Fruit fly (Drosophila melanogaster) whole organism, wandering third instar larva: ENCODE data around the gene CG33223.
A peak's percentile ranks its signal among the peaks of the same experiment; 100 is the strongest.

Experiments
- Abd-B ChIP-seq: fragments of >200 bp; optimal IDR thresholded peaks from 2 replicates; lab custom pipeline; 2017; ENCODE audit warnings: missing biosample characterization, missing genetic modification characterization
- CG32264 ChIP-seq: fragments of 200-800 bp; sonication (Bioruptor generic); optimal IDR thresholded peaks from 2 replicates; lab custom pipeline; 2016; ENCODE audit warnings: missing biosample characterization, missing genetic modification characterization
- CG9705 ChIP-seq: fragments of 200-800 bp; sonication (Bioruptor generic); optimal IDR thresholded peaks from 2 replicates; lab custom pipeline; 2018; ENCODE audit warnings: missing biosample characterization, mild to moderate bottlenecking, missing genetic modification characterization
- CrebA ChIP-seq: fragments of 200-800 bp; sonication (Bioruptor generic); optimal IDR thresholded peaks from 2 replicates; lab custom pipeline; 2016; ENCODE audit warnings: missing biosample characterization, mild to moderate bottlenecking, missing genetic modification characterization, borderline replicate concordance
- Dfd ChIP-seq: fragments of >200 bp; optimal IDR thresholded peaks from 2 replicates; lab custom pipeline; 2017; ENCODE audit warnings: missing biosample characterization, missing genetic modification characterization
- GATAd ChIP-seq: sonication (Bioruptor generic); optimal IDR thresholded peaks from 2 replicates; lab custom pipeline; 2016; ENCODE audit warnings: missing biosample characterization, missing genetic modification characterization
- HLH106 ChIP-seq: fragments of 200-800 bp; optimal IDR thresholded peaks from 3 replicates; lab custom pipeline; 2019; ENCODE audit warnings: missing biosample characterization, mild to moderate bottlenecking, missing genetic modification characterization, moderate library complexity
- Hr78 ChIP-seq: fragments of >200 bp; optimal IDR thresholded peaks from 2 replicates; lab custom pipeline; 2017; ENCODE audit warnings: missing biosample characterization, missing genetic modification characterization
- Jra ChIP-seq: sonication (Bioruptor generic); optimal IDR thresholded peaks from 2 replicates; lab custom pipeline; 2016; ENCODE audit warnings: missing biosample characterization, missing genetic modification characterization
- Myc ChIP-seq: fragments of >200 bp; optimal IDR thresholded peaks from 2 replicates; lab custom pipeline; 2017
- N ChIP-seq: fragments of >200 bp; optimal IDR thresholded peaks from 2 replicates; lab custom pipeline; 2018; ENCODE audit warnings: missing biosample characterization, missing external identifiers, missing genetic modification characterization
- Rel ChIP-seq, 2 experiments: fragments of 200-800 bp; sonication (Bioruptor generic) in 1 of 2; optimal IDR thresholded peaks; 2 replicates in 1 of 2; 3 replicates in 1 of 2; lab custom pipeline; 2016 to 2019; ENCODE audit warnings: mild to moderate bottlenecking in 2 of 2, missing biosample characterization in 2 of 2, missing genetic modification characterization in 2 of 2, moderate library complexity in 1 of 2
- Sp1 ChIP-seq: fragments of 200-800 bp; sonication (Bioruptor generic); optimal IDR thresholded peaks from 3 replicates; lab custom pipeline; 2019; ENCODE audit warnings: missing biosample characterization, mild to moderate bottlenecking, missing genetic modification characterization, moderate library complexity
- Vsx2 ChIP-seq: fragments of 200-300, 225-300 bp; sonication (Bioruptor generic); optimal IDR thresholded peaks from 2 replicates; lab custom pipeline; 2018; ENCODE audit warnings: missing biosample characterization, missing genetic modification characterization; ENCODE audit not compliant: partially characterized antibody
- br ChIP-seq: fragments of 200-800 bp; sonication (Bioruptor generic); optimal IDR thresholded peaks from 2 replicates; lab custom pipeline; 2016; ENCODE audit warnings: missing biosample characterization, missing genetic modification characterization
- brk ChIP-seq: fragments of 200-800 bp; sonication (Bioruptor generic); optimal IDR thresholded peaks from 2 replicates; lab custom pipeline; 2016; ENCODE audit warnings: missing biosample characterization, mild to moderate bottlenecking, missing genetic modification characterization
- dl ChIP-seq, 2 experiments: fragments of 175-275, 200-275 bp in 1 of 2; fragments of 200-275 bp in 1 of 2; sonication (Bioruptor generic); optimal IDR thresholded peaks; lab custom pipeline; 2018; ENCODE audit warnings: mild to moderate bottlenecking in 2 of 2, missing biosample characterization in 2 of 2, missing genetic modification characterization in 2 of 2, moderate library complexity in 2 of 2; ENCODE audit not compliant: partially characterized antibody in 2 of 2, insufficient read depth in 1 of 2
- dmrt93B ChIP-seq: fragments of 200-800 bp; sonication (Bioruptor generic); optimal IDR thresholded peaks from 2 replicates; lab custom pipeline; 2018; ENCODE audit warnings: missing biosample characterization, mild to moderate bottlenecking, missing genetic modification characterization
- dsf ChIP-seq: sonication (Bioruptor generic); optimal IDR thresholded peaks from 2 replicates; lab custom pipeline; 2016; ENCODE audit warnings: missing biosample characterization, missing genetic modification characterization, borderline replicate concordance
- foxo ChIP-seq, 2 experiments: fragments of 200-800 bp; sonication (Bioruptor generic); optimal IDR thresholded peaks; 2 replicates in 1 of 2; 3 replicates in 1 of 2; lab custom pipeline; 2016 to 2017; ENCODE audit warnings: missing biosample characterization in 2 of 2, missing genetic modification characterization in 2 of 2
- fru ChIP-seq: fragments of 200-800 bp; sonication (Bioruptor generic); optimal IDR thresholded peaks from 3 replicates; lab custom pipeline; 2016; ENCODE audit warnings: missing biosample characterization, mild to moderate bottlenecking, missing genetic modification characterization
- lola ChIP-seq: fragments of >200 bp; optimal IDR thresholded peaks from 2 replicates; lab custom pipeline; 2017; ENCODE audit warnings: missing biosample characterization, missing genetic modification characterization
- pan ChIP-seq: fragments of >200 bp; optimal IDR thresholded peaks from 2 replicates; lab custom pipeline; 2017
- psq ChIP-seq: fragments of 200-800 bp; sonication (Bioruptor generic); optimal IDR thresholded peaks from 3 replicates; lab custom pipeline; 2017; ENCODE audit warnings: missing biosample characterization, mild to moderate bottlenecking, missing genetic modification characterization, moderate library complexity
- rgr ChIP-seq: fragments of 200-800 bp; sonication (Bioruptor generic); optimal IDR thresholded peaks from 3 replicates; lab custom pipeline; 2016; ENCODE audit warnings: missing biosample characterization, mild to moderate bottlenecking, missing genetic modification characterization
- usp ChIP-seq: fragments of >200 bp; optimal IDR thresholded peaks from 2 replicates; lab custom pipeline; 2017; ENCODE audit warnings: missing biosample characterization, missing genetic modification characterization
- woc ChIP-seq: sonication (Bioruptor generic); optimal IDR thresholded peaks from 2 replicates; lab custom pipeline; 2016; ENCODE audit warnings: missing biosample characterization, mild to moderate bottlenecking, missing genetic modification characterization

CG33223 gene

DNA sequence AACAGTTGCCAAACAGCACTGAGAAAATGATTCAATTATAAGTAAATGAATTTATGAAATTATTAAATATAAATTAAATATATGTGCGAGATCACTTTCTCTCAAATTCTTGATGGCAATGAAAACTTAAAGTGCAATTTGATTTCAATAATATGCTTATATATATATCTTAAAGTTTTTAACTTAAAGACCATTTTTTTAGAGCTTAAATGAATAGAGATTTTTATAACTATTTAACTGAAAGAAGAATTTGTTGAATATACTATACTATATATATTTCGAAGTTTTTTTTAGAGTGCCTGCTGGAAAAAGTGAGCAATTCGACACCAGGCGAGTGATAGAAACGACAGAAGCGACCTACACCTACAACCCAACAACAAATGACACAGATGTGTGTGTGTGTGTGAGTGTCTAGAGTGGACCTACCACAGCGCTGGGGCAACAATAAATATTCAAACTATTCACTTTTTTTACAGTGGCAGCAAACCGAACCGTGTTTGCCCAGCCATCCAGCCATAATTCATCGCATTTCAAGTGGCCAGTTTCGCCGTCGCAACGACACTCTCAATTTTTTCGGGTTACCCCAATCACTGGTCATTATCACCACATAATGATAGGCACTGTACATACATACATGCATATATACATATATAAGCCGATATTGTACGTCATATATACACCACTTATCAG lies 38.7 kb downstream of the CG33223 start:
- TF ChIP-seq HLH106 (tag; lab: Kevin White, UChicago) (peak; percentile 5), Abd-B (GFP tag; lab: Kevin White, UChicago) (no peak), Sp1 (GFP tag; lab: Kevin White, UChicago) (peak; percentile 9), dl (GFP tag; optimal IDR thresholded peaks at IDR 0.05; lab: Kevin White, UChicago; ENCODE audit: insufficient read depth in 1 of 2, partially characterized antibody in 2 of 2) (no peak), brk (GFP tag; lab: Kevin White, UChicago) (no peak), woc (GFP tag; lab: Kevin White, UChicago) (no peak), Hr78 (no peak)

DNA sequence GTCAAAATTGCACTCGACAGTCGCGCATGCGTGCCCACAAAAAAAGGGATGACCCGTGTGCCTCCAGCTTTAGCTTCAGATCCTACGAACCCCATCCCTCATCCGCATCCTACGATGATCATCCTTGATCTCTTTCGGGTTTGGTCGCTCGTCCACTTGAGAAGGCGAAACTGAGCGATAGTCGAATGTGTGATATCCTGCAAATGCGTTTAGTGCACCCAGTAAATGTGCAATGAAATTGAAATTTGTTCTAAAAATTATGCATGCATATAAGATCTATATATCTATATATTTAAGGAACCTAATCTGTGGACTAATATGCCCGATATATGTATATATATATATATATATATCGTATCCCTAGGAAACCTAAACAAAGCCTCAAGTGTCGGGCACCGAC lies 39.4 kb downstream of the CG33223 start:
- TF ChIP-seq Sp1 (GFP tag; lab: Kevin White, UChicago) (no peak), dmrt93B (GFP tag; lab: Kevin White, UChicago) (no peak), Jra (GFP tag; lab: Kevin White, UChicago) (no peak), CrebA (GFP tag; lab: Kevin White, UChicago) (no peak), N (no peak), Vsx2 (GFP tag; lab: Kevin White, UChicago) (no peak), dsf (GFP tag; lab: Kevin White, UChicago) (no peak), Dfd (GFP tag; lab: Kevin White, UChicago) (no peak), rgr (GFP tag; lab: Kevin White, UChicago) (no peak), pan (lab: Kevin White, UChicago) (no peak), Rel (GFP tag; optimal IDR thresholded peaks at IDR 0.05; lab: Kevin White, UChicago) (no peak), Rel (tag; optimal IDR thresholded peaks at IDR 0.05; lab: Kevin White, UChicago) (no peak), dl (GFP tag; optimal IDR thresholded peaks at IDR 0.05; lab: Kevin White, UChicago; ENCODE audit: insufficient read depth in 1 of 2, partially characterized antibody in 2 of 2) (no peak), Abd-B (GFP tag; lab: Kevin White, UChicago) (no peak), CG9705 (GFP tag; lab: Kevin White, UChicago) (no peak), usp (no peak), woc (GFP tag; lab: Kevin White, UChicago) (no peak)

DNA sequence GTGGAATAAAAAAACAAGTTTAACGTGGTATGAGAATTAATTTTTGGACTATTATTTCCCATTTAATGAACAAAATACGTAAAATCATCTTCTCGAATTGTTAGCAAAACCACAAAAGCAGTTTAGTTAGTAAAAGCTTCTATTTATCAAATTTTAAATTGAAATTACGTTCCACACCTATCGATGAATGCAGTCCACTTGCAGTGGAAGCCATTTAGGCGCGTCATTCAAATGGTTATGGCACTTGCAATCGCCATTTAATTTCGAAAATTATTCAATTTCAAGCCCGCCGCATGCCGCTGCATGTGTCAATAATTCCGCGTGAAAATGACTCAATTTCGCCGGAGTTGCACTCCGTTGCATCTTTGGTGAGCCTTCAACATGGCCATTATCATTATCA lies 40.8 kb downstream of the CG33223 start:
- TF ChIP-seq Myc (lab: Kevin White, UChicago) = peak; percentile 50
- TF ChIP-seq lola (GFP tag; lab: Kevin White, UChicago) = no peak
- no peak for TF ChIP-seq CrebA (GFP tag; lab: Kevin White, UChicago)
- no peak for TF ChIP-seq rgr (GFP tag; lab: Kevin White, UChicago)
- TF ChIP-seq CG32264 (GFP tag; lab: Kevin White, UChicago) = no peak
- TF ChIP-seq Rel (GFP tag; optimal IDR thresholded peaks at IDR 0.05; lab: Kevin White, UChicago) = no peak
- no peak for TF ChIP-seq Rel (tag; optimal IDR thresholded peaks at IDR 0.05; lab: Kevin White, UChicago)

DNA sequence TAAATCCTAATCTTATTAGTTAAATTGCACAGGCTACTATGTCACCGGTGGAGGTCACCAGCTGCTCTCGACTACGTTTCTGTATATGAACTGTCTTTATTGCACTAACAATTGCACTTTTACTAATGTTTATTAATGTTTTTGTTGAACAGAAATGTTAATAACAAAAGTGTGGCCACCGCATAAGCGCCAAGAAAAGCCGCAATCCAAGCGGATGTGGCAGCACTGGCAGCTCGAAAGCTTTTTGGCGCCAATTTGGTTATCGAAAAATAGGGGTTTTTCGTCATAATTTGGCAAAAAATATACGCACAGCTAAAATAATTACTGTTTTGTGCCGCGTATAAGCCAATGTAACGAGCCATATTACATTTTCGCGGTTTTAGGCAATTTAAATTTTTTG lies 41.5 kb downstream of the CG33223 start, which contains the start of gene CG12123:
TSS of gene CG12123 (minus strand) at position 188 of the 400 bp plus-strand sequence.
- TF ChIP-seq CG9705 (GFP tag; lab: Kevin White, UChicago) = no peak
- TF ChIP-seq Rel (GFP tag; optimal IDR thresholded peaks at IDR 0.05; lab: Kevin White, UChicago) = no peak
- TF ChIP-seq Rel (tag; optimal IDR thresholded peaks at IDR 0.05; lab: Kevin White, UChicago) = peak; percentile 7
- TF ChIP-seq fru = no peak
- no peak for TF ChIP-seq br (GFP tag; lab: Kevin White, UChicago)
- TF ChIP-seq foxo (GFP tag; optimal IDR thresholded peaks at IDR 0.05; lab: Kevin White, UChicago) = no peak
- TF ChIP-seq GATAd = no peak
- TF ChIP-seq, all 38 proteins: peak for 1

DNA sequence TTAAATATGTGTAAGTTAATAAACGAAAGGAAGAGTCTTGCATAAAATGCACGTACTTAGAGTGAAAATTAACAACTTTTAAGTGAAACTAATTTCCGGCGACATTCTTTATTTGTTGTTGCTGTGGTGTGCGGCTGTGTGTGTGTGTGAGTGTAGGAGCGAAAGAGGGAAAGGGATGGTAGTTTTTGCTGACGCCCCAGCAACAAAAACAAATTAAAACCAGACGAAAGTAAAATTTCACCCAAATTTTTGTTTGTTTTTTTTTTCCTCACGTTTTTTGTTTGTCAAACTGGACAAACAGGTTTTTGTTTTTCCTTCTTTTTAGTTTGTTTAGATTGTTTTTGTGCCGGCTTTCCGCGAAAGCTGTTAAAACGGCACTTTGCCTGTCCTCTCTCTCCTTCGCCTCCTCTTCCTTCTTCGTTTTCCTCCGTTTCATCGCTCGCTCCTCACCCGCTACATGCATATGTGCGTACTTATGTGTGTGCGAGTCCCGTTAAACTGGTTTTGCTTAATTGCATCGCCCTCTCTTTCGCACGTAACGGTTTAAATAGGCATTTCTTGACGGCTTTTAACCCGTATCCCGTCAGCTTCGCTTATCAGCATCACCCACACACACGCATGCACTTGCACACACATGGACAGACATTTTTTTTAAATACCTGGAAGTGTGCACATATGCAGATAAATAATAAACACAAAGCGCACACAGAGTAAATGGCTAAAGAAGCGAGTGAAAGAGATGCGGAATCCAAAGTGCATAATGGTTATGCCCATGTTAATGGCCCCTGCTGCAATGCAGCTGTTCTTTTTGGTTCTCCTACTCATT lies 46.2 kb downstream of the CG33223 start, which contains the start of gene Miga:
TSS of gene Miga (minus strand) at position 536 of the 826 bp plus-strand sequence.
- TF ChIP-seq pan (lab: Kevin White, UChicago) = no peak
- peak; percentile 84 for TF ChIP-seq psq
